Fruit fly (Drosophila melanogaster) whole organism, embryonic: ENCODE measurements around the gene CG45073.

Experiments
- Ada2b ChIP-seq: fragments of 200-800 bp; sonication (Bioruptor generic); IDR thresholded peaks from 2 replicates; pipeline ENCODE4 v1.3.6; 2022; ENCODE audit warnings: missing biosample characterization, missing genetic modification characterization
- B-H2 ChIP-seq: fragments of 200-800 bp; sonication (Bioruptor generic); optimal IDR thresholded peaks from 2 replicates; lab custom pipeline; 2018; ENCODE audit warnings: missing biosample characterization, mild to moderate bottlenecking, missing genetic modification characterization
- Bgb ChIP-seq: fragments of 200-800 bp; sonication (Bioruptor generic); IDR thresholded peaks from 2 replicates; pipeline ENCODE4 v1.3.6; 2022; ENCODE audit warnings: missing biosample characterization, missing genetic modification characterization; ENCODE audit not compliant: partially characterized antibody
- CG10274 ChIP-seq: fragments of 200-800 bp; sonication (Bioruptor generic); optimal IDR thresholded peaks from 3 replicates; lab custom pipeline; 2017; ENCODE audit warnings: missing biosample characterization, mild to moderate bottlenecking, missing genetic modification characterization
- CG10366 ChIP-seq: fragments of 200-800 bp; sonication (Bioruptor generic); IDR thresholded peaks from 2 replicates; pipeline ENCODE4 v1.3.6; 2022; ENCODE audit warnings: missing biosample characterization, missing genetic modification characterization
- CG12104 ChIP-seq: fragments of 200-800 bp; sonication (Bioruptor generic); optimal IDR thresholded peaks from 3 replicates; lab custom pipeline; 2016; ENCODE audit warnings: missing biosample characterization, missing genetic modification characterization
- CG12744 ChIP-seq: fragments of 200-800 bp; sonication (Bioruptor generic); optimal IDR thresholded peaks from 2 replicates; lab custom pipeline; 2016; ENCODE audit warnings: missing biosample characterization, missing genetic modification characterization
- CG12942 ChIP-seq: fragments of 200-800 bp; sonication (Bioruptor generic); optimal IDR thresholded peaks from 3 replicates; lab custom pipeline; 2016; ENCODE audit warnings: missing biosample characterization, missing genetic modification characterization
- CG13296 ChIP-seq: fragments of 200-800 bp; sonication (Bioruptor generic); optimal IDR thresholded peaks from 3 replicates; lab custom pipeline; 2018; ENCODE audit warnings: missing biosample characterization, mild to moderate bottlenecking, missing genetic modification characterization
- CG14441 ChIP-seq: fragments of 200-800 bp; sonication (Bioruptor generic); IDR thresholded peaks from 2 replicates; pipeline ENCODE4 v1.3.6; 2022; ENCODE audit warnings: missing biosample characterization, missing genetic modification characterization
- CG14860 ChIP-seq: fragments of 200-800 bp; sonication (Bioruptor generic); IDR thresholded peaks from 3 replicates; pipeline ENCODE4 v1.3.6; 2022; ENCODE audit warnings: missing biosample characterization, missing genetic modification characterization; ENCODE audit not compliant: partially characterized antibody
- CG1603 ChIP-seq: fragments of 200-800 bp; sonication (Bioruptor generic); optimal IDR thresholded peaks from 2 replicates; lab custom pipeline; 2019; ENCODE audit warnings: missing biosample characterization, mild to moderate bottlenecking, missing genetic modification characterization, moderate library complexity
- CG17361 ChIP-seq: fragments of 200-800 bp; sonication (Bioruptor generic); IDR thresholded peaks from 3 replicates; pipeline ENCODE4 v1.3.6; 2022; ENCODE audit warnings: missing biosample characterization, missing genetic modification characterization
- CG17568 ChIP-seq: fragments of 200-800 bp; sonication (Bioruptor generic); optimal IDR thresholded peaks from 2 replicates; lab custom pipeline; 2018; ENCODE audit warnings: missing biosample characterization, mild to moderate bottlenecking, missing genetic modification characterization, moderate library complexity
- CG2116 ChIP-seq: fragments of 200-800 bp; sonication (Bioruptor generic); optimal IDR thresholded peaks from 3 replicates; lab custom pipeline; 2018; ENCODE audit warnings: missing biosample characterization, mild to moderate bottlenecking, missing genetic modification characterization
- CG2889 ChIP-seq: fragments of 200-800 bp; sonication (Bioruptor generic); IDR thresholded peaks from 3 replicates; pipeline ENCODE4 v1.3.6; 2022; ENCODE audit warnings: missing biosample characterization, missing genetic modification characterization
- CG3726 ChIP-seq: fragments of 200-800 bp; sonication (Bioruptor generic); IDR thresholded peaks from 3 replicates; pipeline ENCODE4, ENCODE4 v1.3.6; 2022; ENCODE audit warnings: missing biosample characterization, missing genetic modification characterization
- CG4282 ChIP-seq: fragments of 200-800 bp; sonication (Bioruptor generic); optimal IDR thresholded peaks from 2 replicates; lab custom pipeline; 2016; ENCODE audit warnings: missing biosample characterization, missing genetic modification characterization
- CG6254 ChIP-seq: fragments of 200-800 bp; sonication (Bioruptor generic); optimal IDR thresholded peaks from 3 replicates; lab custom pipeline; 2017; ENCODE audit warnings: mild to moderate bottlenecking, missing biosample characterization, missing genetic modification reagents, missing genetic modification characterization
- CG6683 ChIP-seq: fragments of 200-800 bp; sonication (Bioruptor generic); optimal IDR thresholded peaks from 2 replicates; lab custom pipeline; 2017; ENCODE audit warnings: missing biosample characterization, mild to moderate bottlenecking, missing genetic modification characterization, missing genetic modification reagents
- CG6765 ChIP-seq: fragments of 200-800 bp; sonication (Bioruptor generic); optimal IDR thresholded peaks from 3 replicates; lab custom pipeline; 2017; ENCODE audit warnings: missing biosample characterization, mild to moderate bottlenecking, missing genetic modification characterization
- CG7372 ChIP-seq: fragments of 200-800 bp; sonication (Bioruptor generic); IDR thresholded peaks from 2 replicates; pipeline ENCODE4 v1.3.6; 2022; ENCODE audit warnings: missing biosample characterization, missing genetic modification characterization
- CG7963 ChIP-seq: fragments of 200-800 bp; sonication (Bioruptor generic); IDR thresholded peaks from 3 replicates; pipeline ENCODE4 v1.3.6; 2022; ENCODE audit warnings: missing biosample characterization, missing genetic modification characterization; ENCODE audit not compliant: partially characterized antibody
- CG7987 ChIP-seq: fragments of 200-800 bp; sonication (Bioruptor generic); optimal IDR thresholded peaks from 2 replicates; lab custom pipeline; 2018; ENCODE audit warnings: missing biosample characterization, mild to moderate bottlenecking, missing genetic modification characterization, moderate library complexity
- CG9932 ChIP-seq: fragments of 200-800 bp; sonication (Bioruptor generic); IDR thresholded peaks from 2 replicates; pipeline ENCODE4 v1.3.6; 2022; ENCODE audit warnings: missing biosample characterization, missing genetic modification characterization
- Doc2 ChIP-seq: fragments of 200-800 bp; sonication (Bioruptor generic); IDR thresholded peaks from 2 replicates; pipeline ENCODE4 v1.3.6; 2022; ENCODE audit warnings: missing biosample characterization, missing genetic modification characterization
- Ets65A ChIP-seq: fragments of 200-800 bp; sonication (Bioruptor generic); peaks from one replicate; lab custom pipeline; 2016; ENCODE audit warnings: missing biosample characterization, missing genetic modification characterization
- Fer3 ChIP-seq: fragments of 200-800 bp; sonication (Bioruptor generic); optimal IDR thresholded peaks from 2 replicates; lab custom pipeline; 2018; ENCODE audit warnings: missing biosample characterization, mild to moderate bottlenecking, missing genetic modification characterization, moderate library complexity
- Gug ChIP-seq: fragments of 200-800 bp; sonication (Bioruptor generic); IDR thresholded peaks from 4 replicates; pipeline ENCODE4 v1.3.6; 2022; ENCODE audit warnings: missing biosample characterization, missing genetic modification characterization
- Hmx ChIP-seq: fragments of 200-800 bp; sonication (Bioruptor generic); optimal IDR thresholded peaks from 2 replicates; lab custom pipeline; 2016; ENCODE audit warnings: missing biosample characterization, missing genetic modification characterization
- Kr ChIP-seq: fragments of 200-800 bp; sonication (Bioruptor generic); optimal IDR thresholded peaks from 2 replicates; lab custom pipeline; 2017; ENCODE audit warnings: missing biosample characterization, mild to moderate bottlenecking, missing genetic modification characterization
- Lim3 ChIP-seq: fragments of 200-800 bp; sonication (Bioruptor generic); IDR thresholded peaks from 2 replicates; pipeline ENCODE4 v1.3.6; 2022; ENCODE audit warnings: missing biosample characterization, missing genetic modification characterization
- MESR4 ChIP-seq: fragments of 200-800 bp; sonication (Bioruptor generic); optimal IDR thresholded peaks from 2 replicates; lab custom pipeline; 2018; ENCODE audit warnings: missing biosample characterization, mild to moderate bottlenecking, missing genetic modification characterization, moderate library complexity
- Nf-YC ChIP-seq: fragments of 200-800 bp; optimal IDR thresholded peaks from 3 replicates; lab custom pipeline; 2019; ENCODE audit warnings: missing biosample characterization, mild to moderate bottlenecking, missing genetic modification characterization, moderate library complexity
- PHDP ChIP-seq: fragments of 200-800 bp; sonication (Bioruptor generic); optimal IDR thresholded peaks from 3 replicates; lab custom pipeline; 2018; ENCODE audit warnings: missing biosample characterization, mild to moderate bottlenecking, missing genetic modification characterization, moderate library complexity
- Trl ChIP-seq, 3 experiments: fragments of >200 bp in 2 of 3; fragments of 200-800 bp in 1 of 3; sonication (Bioruptor generic) in 1 of 3; optimal IDR thresholded peaks; 2 replicates in 1 of 3; 3 replicates in 2 of 3; lab custom pipeline; 2016 to 2017; ENCODE audit warnings: missing biosample characterization in 1 of 3, missing genetic modification characterization in 1 of 3
- Usf ChIP-seq: fragments of 200-800 bp; sonication (Bioruptor generic); optimal IDR thresholded peaks from 2 replicates; lab custom pipeline; 2017; ENCODE audit warnings: missing genotype, missing biosample characterization, missing genetic modification characterization
- cg ChIP-seq: fragments of 200-800 bp; sonication (Bioruptor generic); optimal IDR thresholded peaks from 3 replicates; lab custom pipeline; 2019; ENCODE audit warnings: missing biosample characterization, mild to moderate bottlenecking, missing genetic modification characterization, moderate library complexity
- dmrt99B ChIP-seq: fragments of 200-800 bp; sonication (Bioruptor generic); optimal IDR thresholded peaks from 2 replicates; lab custom pipeline; 2018; ENCODE audit warnings: missing biosample characterization, mild to moderate bottlenecking, missing genetic modification characterization, moderate library complexity
- fu2 ChIP-seq: fragments of 200-800 bp; sonication (Bioruptor generic); optimal IDR thresholded peaks from 2 replicates; lab custom pipeline; 2016; ENCODE audit warnings: missing biosample characterization, missing genetic modification characterization
- grn ChIP-seq: fragments of 200-800 bp; sonication (Bioruptor generic); optimal IDR thresholded peaks from 3 replicates; lab custom pipeline; 2017; ENCODE audit warnings: missing biosample characterization, missing genetic modification characterization
- lmd ChIP-seq: fragments of 200-800 bp; sonication (Bioruptor generic); IDR thresholded peaks from 2 replicates; pipeline ENCODE4 v1.3.6; 2022; ENCODE audit warnings: missing biosample characterization, missing genetic modification characterization
- mirr ChIP-seq: fragments of 200-800 bp; sonication (Bioruptor generic); optimal IDR thresholded peaks from 3 replicates; lab custom pipeline; 2018; ENCODE audit warnings: missing biosample characterization, mild to moderate bottlenecking, missing genetic modification characterization
- mld ChIP-seq: fragments of 200-800 bp; sonication (Bioruptor generic); IDR thresholded peaks from 3 replicates; pipeline ENCODE4 v1.3.6; 2022; ENCODE audit warnings: missing biosample characterization, missing genetic modification characterization; ENCODE audit not compliant: partially characterized antibody
- nerfin-2 ChIP-seq: fragments of 200-800 bp; sonication (Bioruptor generic); IDR thresholded peaks from 2 replicates; pipeline ENCODE4 v1.3.6; 2022; ENCODE audit warnings: missing biosample characterization, missing genetic modification characterization; ENCODE audit not compliant: partially characterized antibody
- tap ChIP-seq: fragments of 200-800 bp; optimal IDR thresholded peaks from 3 replicates; lab custom pipeline; 2019; ENCODE audit warnings: missing biosample characterization, mild to moderate bottlenecking, missing genetic modification characterization, moderate library complexity
- tin ChIP-seq: fragments of 200-800 bp; sonication (Bioruptor generic); optimal IDR thresholded peaks from 3 replicates; lab custom pipeline; 2016; ENCODE audit warnings: missing biosample characterization, missing genetic modification characterization
- tio ChIP-seq: fragments of 200-800 bp; sonication (Bioruptor generic); optimal IDR thresholded peaks from 2 replicates; lab custom pipeline; 2017; ENCODE audit warnings: missing biosample characterization, missing genetic modification characterization, inconsistent platforms
- tup ChIP-seq: fragments of 200-800 bp; sonication (Bioruptor generic); optimal IDR thresholded peaks from 2 replicates; lab custom pipeline; 2016; ENCODE audit warnings: missing biosample characterization, mild to moderate bottlenecking, missing genetic modification characterization, moderate library complexity

CG45073 gene

DNA sequence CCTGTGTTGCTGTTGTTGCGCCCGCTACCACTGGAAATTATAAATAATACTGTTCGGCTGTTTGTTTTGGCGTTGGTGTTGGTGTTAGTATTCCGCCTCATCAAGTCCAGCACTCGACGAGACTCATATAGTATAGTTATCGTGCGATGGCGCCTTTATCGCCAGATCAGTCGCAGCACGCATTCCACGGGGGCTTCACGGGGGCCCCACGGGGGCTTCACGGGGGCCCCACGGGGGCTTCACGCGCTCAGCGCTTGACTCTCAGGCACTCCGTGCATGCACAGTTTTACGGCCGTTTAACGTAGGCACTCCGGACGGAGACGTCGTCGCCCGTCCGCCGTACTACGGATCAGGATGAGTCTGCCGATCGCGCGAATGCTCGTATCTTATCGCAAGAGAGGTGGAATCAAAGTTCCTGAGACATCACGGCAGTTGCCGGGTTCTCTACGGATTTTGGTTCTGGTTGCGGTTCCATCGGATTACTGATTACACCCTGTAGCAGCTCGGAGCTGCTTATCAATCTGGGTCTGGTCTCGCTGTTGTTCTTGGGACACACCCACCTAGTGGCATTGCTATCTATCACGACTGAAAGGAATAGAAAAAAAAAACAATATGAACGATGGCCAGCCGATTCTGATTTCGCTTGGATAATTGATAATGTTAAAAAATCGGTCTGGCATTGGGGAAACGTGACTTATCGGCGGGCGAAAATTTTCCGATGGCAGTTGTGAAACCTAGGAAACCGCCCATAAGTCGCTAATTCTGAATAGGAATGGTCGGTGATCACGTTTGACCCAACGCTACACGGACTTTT is 21.5 kb downstream of the CG45073 start (continued):
- no peak for TF ChIP-seq tio (GFP tag; lab: Kevin White, UChicago)
- TF ChIP-seq CG12104, result no peak
- TF ChIP-seq Bgb (GFP tag; lab: Robert Waterston, UW), result no peak; the same call in 1 of the 2 replicates
- TF ChIP-seq CG3726 (GFP tag; lab: Robert Waterston, UW), result no peak
- no peak for TF ChIP-seq Fer3 (tag; lab: Kevin White, UChicago)
- TF ChIP-seq Kr (GFP tag; lab: Kevin White, UChicago), result no peak
- TF ChIP-seq Ets65A (GFP tag; lab: Kevin White, UChicago), result no peak
- TF ChIP-seq PHDP, result no peak
- TF ChIP-seq CG9932 (GFP tag; lab: Robert Waterston, UW), result no peak
- no peak for TF ChIP-seq CG6683 (GFP tag; lab: Kevin White, UChicago)
- no peak for TF ChIP-seq CG17568 (GFP tag; lab: Kevin White, UChicago)
- no peak for TF ChIP-seq B-H2 (GFP tag; lab: Kevin White, UChicago)
- no peak for TF ChIP-seq Usf (GFP tag; lab: Kevin White, UChicago)
- peak; percentile 39 for TF ChIP-seq CG6254 (GFP tag; lab: Kevin White, UChicago)
- no peak for TF ChIP-seq nerfin-2 (GFP tag; lab: Robert Waterston, UW)
- peak; percentile 97 for TF ChIP-seq grn (GFP tag; lab: Kevin White, UChicago)
- no peak for TF ChIP-seq Lim3 (GFP tag; lab: Robert Waterston, UW)
- no peak for TF ChIP-seq CG2889 (GFP tag; lab: Robert Waterston, UW)
- TF ChIP-seq MESR4, result no peak
- peak; percentile 22 for TF ChIP-seq Nf-YC (tag; lab: Kevin White, UChicago)
- no peak for TF ChIP-seq mld (GFP tag; lab: Robert Waterston, UW)
- no peak for TF ChIP-seq Trl (optimal IDR thresholded peaks at IDR 0.05; lab: Kevin White, UChicago)
- no peak for TF ChIP-seq Trl (GFP tag; optimal IDR thresholded peaks at IDR 0.05; lab: Kevin White, UChicago)
- no peak for TF ChIP-seq CG4282 (GFP tag; lab: Kevin White, UChicago)
- no peak for TF ChIP-seq tap (tag; lab: Kevin White, UChicago)
- no peak for TF ChIP-seq CG1603
- no peak for TF ChIP-seq CG12744 (GFP tag; lab: Kevin White, UChicago)
- no peak for TF ChIP-seq Ada2b
- no peak for TF ChIP-seq CG6765 (GFP tag; lab: Kevin White, UChicago)
- TF ChIP-seq CG10366, result peak; percentile 71
- no peak for TF ChIP-seq tin (GFP tag; lab: Kevin White, UChicago)
- TF ChIP-seq CG7963 (GFP tag; lab: Robert Waterston, UW), result no peak
- TF ChIP-seq CG14441 (GFP tag; lab: Robert Waterston, UW), result no peak
- no peak for TF ChIP-seq tup (GFP tag; lab: Kevin White, UChicago)
- TF ChIP-seq CG7372 (GFP tag; lab: Robert Waterston, UW), result no peak
- TF ChIP-seq CG17361 (GFP tag; lab: Robert Waterston, UW), result no peak
- TF ChIP-seq lmd, result no peak
- no peak for TF ChIP-seq fu2
- no peak for TF ChIP-seq CG12942 (GFP tag; lab: Kevin White, UChicago)
- TF ChIP-seq cg (GFP tag; lab: Kevin White, UChicago), result peak; percentile 39
- TF ChIP-seq Doc2 (GFP tag; lab: Robert Waterston, UW), result no peak
- peak; percentile 100 for TF ChIP-seq CG7987 (GFP tag; lab: Kevin White, UChicago)
- TF ChIP-seq mirr, result peak; percentile 85
- no peak for TF ChIP-seq CG14860 (GFP tag; lab: Robert Waterston, UW)
- no peak for TF ChIP-seq Gug
- peak; percentile 24 for TF ChIP-seq CG13296 (GFP tag; lab: Kevin White, UChicago)
- TF ChIP-seq CG2116 (GFP tag; lab: Kevin White, UChicago), result no peak
- no peak for TF ChIP-seq dmrt99B (tag; lab: Kevin White, UChicago)
- TF ChIP-seq CG10274 (GFP tag; lab: Kevin White, UChicago), result no peak
- no peak for TF ChIP-seq Hmx (GFP tag; lab: Kevin White, UChicago)
